Comparison of ENCODE assay signal across 2 worm cellular contexts in the genomic region with DNA sequence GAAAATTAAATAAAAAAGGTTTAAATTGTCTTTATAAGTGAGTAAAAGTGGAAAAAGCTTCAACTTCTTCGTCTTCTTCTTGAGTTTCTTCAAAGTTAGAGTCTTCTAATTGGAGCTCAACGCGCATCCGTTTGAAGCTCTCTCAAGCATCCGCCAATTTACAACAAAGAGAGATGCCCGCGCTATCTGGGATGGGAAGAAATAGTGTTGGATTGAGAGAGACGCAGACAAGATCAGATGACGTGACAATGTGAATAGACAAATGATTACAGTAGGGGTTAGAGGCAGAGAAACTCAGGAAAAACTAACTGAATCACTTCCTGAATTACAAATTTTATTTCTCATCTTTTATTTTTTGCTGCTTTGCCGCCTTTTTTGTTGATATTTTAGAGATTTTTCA.
TF ChIP-seq lines count a peak whose summit lies in the region.

No protein-coding gene starts in this region.

TF ChIP-seq in whole organism, L1 larva, 84 proteins besides CTCF, POLR2A, EP300 and RAD21:
- peak; percentile 60 for TF ChIP-seq lin-14 (GFP tag; optimal IDR thresholded peaks at IDR 0.05; lab: Kevin White, UChicago)
- no peak for TF ChIP-seq jun-1 (tag; optimal IDR thresholded peaks at IDR 0.05; lab: Kevin White, UChicago)
- TF ChIP-seq unc-86 (tag; optimal IDR thresholded peaks at IDR 0.05; lab: Kevin White, UChicago), result peak; percentile 57
TF ChIP-seq in whole organism, L1 larva: peak in this region for 2.

TF ChIP-seq in whole organism, young adult, 124 proteins besides CTCF, POLR2A, EP300 and RAD21:
- TF ChIP-seq hmg-1.2 (GFP tag; IDR thresholded peaks at IDR 0.05; lab: Robert Waterston, UW) (peak; percentile 75), pha-4 (tag; optimal IDR thresholded peaks at IDR 0.05; lab: Kevin White, UChicago) (no peak)
